Fruit fly (Drosophila melanogaster) whole organism, embryonic: ENCODE data around the gene CG7029.

Experiments used
- Atf-2 ChIP-seq: fragments of 200-800 bp; sonication (Bioruptor generic); optimal IDR thresholded peaks from 2 replicates; lab custom pipeline; 2016; ENCODE audit warnings: missing biosample characterization, missing genetic modification characterization
- CG10565 ChIP-seq: fragments of 200-800 bp; sonication (Bioruptor generic); optimal IDR thresholded peaks from 3 replicates; lab custom pipeline; 2016; ENCODE audit warnings: missing biosample characterization, mild to moderate bottlenecking, missing genetic modification characterization
- CG11456 ChIP-seq: fragments of 200-800 bp; sonication (Bioruptor generic); IDR thresholded peaks from 3 replicates; pipeline ENCODE4 v1.3.6; 2022; ENCODE audit warnings: missing biosample characterization, missing genetic modification characterization
- CG12299 ChIP-seq: fragments of 200-800 bp; sonication (Bioruptor generic); optimal IDR thresholded peaks from 2 replicates; lab custom pipeline; 2018; ENCODE audit warnings: missing biosample characterization, mild to moderate bottlenecking, missing genetic modification characterization
- CG13123 ChIP-seq: fragments of 200-800 bp; sonication (Bioruptor generic); optimal IDR thresholded peaks from 2 replicates; lab custom pipeline; 2016; ENCODE audit warnings: missing biosample characterization, missing genetic modification characterization
- CG15073 ChIP-seq: fragments of 200-800 bp; sonication (Bioruptor generic); optimal IDR thresholded peaks from 2 replicates; lab custom pipeline; 2016; ENCODE audit warnings: missing biosample characterization, missing genetic modification characterization
- CG17385 ChIP-seq: fragments of 200-800 bp; sonication (Bioruptor generic); optimal IDR thresholded peaks from 3 replicates; lab custom pipeline; 2018; ENCODE audit warnings: missing biosample characterization, mild to moderate bottlenecking, missing genetic modification characterization
- CG17912 ChIP-seq: fragments of 200-800 bp; sonication (Bioruptor generic); optimal IDR thresholded peaks from 2 replicates; lab custom pipeline; 2018; ENCODE audit warnings: missing biosample characterization, mild to moderate bottlenecking, missing genetic modification characterization
- CG18262 ChIP-seq: fragments of 200-800 bp; optimal IDR thresholded peaks from 3 replicates; lab custom pipeline; 2019; ENCODE audit warnings: missing biosample characterization, mild to moderate bottlenecking, missing genetic modification characterization, moderate library complexity
- CG18619 ChIP-seq: fragments of 200-800 bp; sonication (Bioruptor generic); optimal IDR thresholded peaks from 3 replicates; lab custom pipeline; 2017; ENCODE audit warnings: missing biosample characterization, mild to moderate bottlenecking, missing genetic modification characterization
- CG4617 ChIP-seq: fragments of 200-800 bp; sonication (Bioruptor generic); optimal IDR thresholded peaks from 3 replicates; lab custom pipeline; 2016; ENCODE audit warnings: missing biosample characterization, missing genetic modification characterization, borderline replicate concordance
- CG7556 ChIP-seq: fragments of 200-800 bp; sonication (Bioruptor generic); optimal IDR thresholded peaks from 2 replicates; lab custom pipeline; 2017; ENCODE audit warnings: missing biosample characterization, mild to moderate bottlenecking, missing genetic modification characterization
- CG7745 ChIP-seq: fragments of 200-800 bp; sonication (Bioruptor generic); optimal IDR thresholded peaks from 2 replicates; lab custom pipeline; 2018; ENCODE audit warnings: missing biosample characterization, mild to moderate bottlenecking, missing genetic modification characterization, moderate library complexity
- CG8281 ChIP-seq: fragments of 200-800 bp; sonication (Bioruptor generic); optimal IDR thresholded peaks from 2 replicates; lab custom pipeline; 2018; ENCODE audit warnings: missing biosample characterization, mild to moderate bottlenecking, missing genetic modification characterization, moderate library complexity
- CG8478 ChIP-seq: fragments of >200 bp; optimal IDR thresholded peaks from 2 replicates; lab custom pipeline; 2018
- CG9727 ChIP-seq: fragments of 200-800 bp; sonication (Bioruptor generic); optimal IDR thresholded peaks from 3 replicates; lab custom pipeline; 2017; ENCODE audit warnings: missing biosample characterization, mild to moderate bottlenecking, missing genetic modification characterization
- CG9817 ChIP-seq: fragments of 200-800 bp; sonication (Bioruptor generic); optimal IDR thresholded peaks from 2 replicates; lab custom pipeline; 2018; ENCODE audit warnings: missing biosample characterization, mild to moderate bottlenecking, missing genetic modification characterization, moderate library complexity
- Drgx ChIP-seq: fragments of 200-800 bp; sonication (Bioruptor generic); IDR thresholded peaks from 2 replicates; pipeline ENCODE4 v1.3.6; 2022; ENCODE audit warnings: missing biosample characterization, missing genetic modification characterization
- Eip74EF ChIP-seq, 2 experiments: fragments of 200-800 bp in 1 of 2; fragments of >200 bp in 1 of 2; sonication (Bioruptor generic) in 1 of 2; optimal IDR thresholded peaks; 2 replicates each; lab custom pipeline; 2017 to 2019; ENCODE audit warnings: missing biosample characterization in 2 of 2, missing genetic modification characterization in 2 of 2, mild to moderate bottlenecking in 1 of 2, moderate library complexity in 1 of 2
- Ets65A ChIP-seq: fragments of 200-800 bp; sonication (Bioruptor generic); peaks from one replicate; lab custom pipeline; 2016; ENCODE audit warnings: missing biosample characterization, missing genetic modification characterization
- Hey ChIP-seq: fragments of 200-800 bp; sonication (Bioruptor generic); optimal IDR thresholded peaks from 3 replicates; lab custom pipeline; 2018; ENCODE audit warnings: missing biosample characterization, mild to moderate bottlenecking, missing genetic modification characterization
- Meics ChIP-seq: fragments of 200-800 bp; sonication (Bioruptor generic); optimal IDR thresholded peaks from 2 replicates; lab custom pipeline; 2017; ENCODE audit warnings: missing biosample characterization, mild to moderate bottlenecking, missing genetic modification characterization
- NK7.1 ChIP-seq: fragments of 200-800 bp; sonication (Bioruptor generic); optimal IDR thresholded peaks from 3 replicates; lab custom pipeline; 2016; ENCODE audit warnings: missing biosample characterization, missing genetic modification characterization
- Opbp ChIP-seq: fragments of 200-800 bp; sonication (Bioruptor generic); IDR thresholded peaks from 3 replicates; pipeline ENCODE4 v1.3.6; 2022; ENCODE audit warnings: missing biosample characterization, missing genetic modification characterization; ENCODE audit not compliant: partially characterized antibody
- Side ChIP-seq: fragments of 200-800 bp; sonication (Bioruptor generic); optimal IDR thresholded peaks from 2 replicates; lab custom pipeline; 2016; ENCODE audit warnings: missing biosample characterization, missing genetic modification characterization
- ab ChIP-seq: fragments of 200-800 bp; sonication (Bioruptor generic); optimal IDR thresholded peaks from 2 replicates; lab custom pipeline; 2016; ENCODE audit warnings: missing biosample characterization, missing genetic modification characterization
- abd-A ChIP-seq: fragments of 200-800 bp; sonication (Bioruptor generic); optimal IDR thresholded peaks from 3 replicates; lab custom pipeline; 2019; ENCODE audit warnings: missing biosample characterization, mild to moderate bottlenecking, missing genetic modification characterization, moderate library complexity
- al ChIP-seq: fragments of 200-800 bp; sonication (Bioruptor generic); IDR thresholded peaks from 2 replicates; pipeline ENCODE4 v1.3.6; 2022; ENCODE audit warnings: missing biosample characterization, missing genetic modification characterization
- bcd ChIP-seq: fragments of 200-800 bp; sonication (Bioruptor generic); optimal IDR thresholded peaks from 2 replicates; lab custom pipeline; 2017; ENCODE audit warnings: missing biosample characterization, mild to moderate bottlenecking, missing genetic modification characterization
- btn ChIP-seq: fragments of 200-800 bp; sonication (Bioruptor generic); optimal IDR thresholded peaks from 2 replicates; lab custom pipeline; 2016; ENCODE audit warnings: missing biosample characterization, missing genetic modification characterization
- corto ChIP-seq: fragments of 200-800 bp; sonication (Bioruptor generic); optimal IDR thresholded peaks from 2 replicates; lab custom pipeline; 2016; ENCODE audit warnings: missing biosample characterization, mild to moderate bottlenecking, missing genetic modification characterization, moderate library complexity
- dm ChIP-seq: fragments of 200-800 bp; sonication (Bioruptor generic); optimal IDR thresholded peaks from 3 replicates; lab custom pipeline; 2016; ENCODE audit warnings: missing biosample characterization, missing genetic modification characterization
- grau ChIP-seq: fragments of 200-800 bp; optimal IDR thresholded peaks from 3 replicates; lab custom pipeline; 2019; ENCODE audit warnings: missing biosample characterization, mild to moderate bottlenecking, missing genetic modification characterization, moderate library complexity
- gsb-n ChIP-seq: fragments of 200-800 bp; sonication (Bioruptor generic); optimal IDR thresholded peaks from 3 replicates; lab custom pipeline; 2018; ENCODE audit warnings: missing biosample characterization, mild to moderate bottlenecking, missing genetic modification characterization
- hb ChIP-seq: fragments of 200-800 bp; sonication (Bioruptor generic); IDR thresholded peaks from 3 replicates; pipeline ENCODE4 v1.3.6; 2022; ENCODE audit warnings: missing biosample characterization, missing genetic modification characterization; ENCODE audit not compliant: partially characterized antibody
- klu ChIP-seq: fragments of 200-800 bp; sonication (Bioruptor generic); IDR thresholded peaks from 2 replicates; pipeline ENCODE4 v1.3.6; 2022; ENCODE audit warnings: missing biosample characterization, missing genetic modification characterization
- lola ChIP-seq, 3 experiments: fragments of >200 bp in 2 of 3; fragments of 200-800 bp in 1 of 3; sonication (Bioruptor generic) in 1 of 3; optimal IDR thresholded peaks; 2 replicates each; lab custom pipeline; 2017 to 2019; ENCODE audit warnings: missing biosample characterization in 3 of 3, missing genetic modification characterization in 3 of 3, mild to moderate bottlenecking in 1 of 3, moderate library complexity in 1 of 3
- maf-S ChIP-seq: fragments of 200-800 bp; sonication (Bioruptor generic); optimal IDR thresholded peaks from 2 replicates; lab custom pipeline; 2016; ENCODE audit warnings: missing biosample characterization, missing genetic modification characterization
- nerfin-1 ChIP-seq: fragments of 200-800 bp; sonication (Bioruptor generic); optimal IDR thresholded peaks from 3 replicates; lab custom pipeline; 2019; ENCODE audit warnings: missing biosample characterization, mild to moderate bottlenecking, missing genetic modification characterization, moderate library complexity
- oc ChIP-seq: fragments of 200-800 bp; sonication (Bioruptor generic); optimal IDR thresholded peaks from 2 replicates; lab custom pipeline; 2018; ENCODE audit warnings: missing biosample characterization, mild to moderate bottlenecking, missing genetic modification characterization, moderate library complexity
- peb ChIP-seq: fragments of 200-800 bp; sonication (Bioruptor generic); IDR thresholded peaks from 2 replicates; pipeline ENCODE4 v1.3.6; 2022; ENCODE audit warnings: missing biosample characterization, missing genetic modification characterization
- pnt ChIP-seq: fragments of 200-800 bp; sonication (Bioruptor generic); optimal IDR thresholded peaks from 3 replicates; lab custom pipeline; 2016; ENCODE audit warnings: missing biosample characterization, missing genetic modification characterization
- pros ChIP-seq: fragments of 200-800 bp; sonication (Bioruptor generic); optimal IDR thresholded peaks from 3 replicates; lab custom pipeline; 2019; ENCODE audit warnings: missing biosample characterization, mild to moderate bottlenecking, missing genetic modification characterization, moderate library complexity
- sd ChIP-seq: fragments of 200-800 bp; sonication (Bioruptor generic); optimal IDR thresholded peaks from 3 replicates; lab custom pipeline; 2018; ENCODE audit warnings: missing biosample characterization, mild to moderate bottlenecking, missing genetic modification characterization, moderate library complexity
- sisA ChIP-seq: fragments of 200-800 bp; sonication (Bioruptor generic); IDR thresholded peaks from 2 replicates; pipeline ENCODE4 v1.3.6; 2022; ENCODE audit warnings: missing biosample characterization, missing genetic modification characterization
- slbo ChIP-seq: fragments of 200-800 bp; sonication (Bioruptor generic); IDR thresholded peaks from 2 replicates; pipeline ENCODE4 v1.3.6; 2022; ENCODE audit warnings: missing biosample characterization, missing genetic modification characterization
- sob ChIP-seq: fragments of 200-800 bp; sonication (Bioruptor generic); IDR thresholded peaks from 2 replicates; pipeline ENCODE4 v1.3.6; 2022; ENCODE audit warnings: missing biosample characterization, missing genetic modification characterization
- trem ChIP-seq: fragments of 200-800 bp; optimal IDR thresholded peaks from 3 replicates; lab custom pipeline; 2019; ENCODE audit warnings: missing biosample characterization, mild to moderate bottlenecking, missing genetic modification characterization, moderate library complexity
- trh ChIP-seq: fragments of 200-800 bp; sonication (Bioruptor generic); optimal IDR thresholded peaks from 2 replicates; lab custom pipeline; 2016; ENCODE audit warnings: missing biosample characterization, missing genetic modification characterization
- z ChIP-seq: fragments of 200-800 bp; sonication (Bioruptor generic); IDR thresholded peaks from 3 replicates; pipeline ENCODE4 v1.3.6; 2022; ENCODE audit warnings: missing biosample characterization, missing genetic modification characterization

The CG7029 gene

DNA sequence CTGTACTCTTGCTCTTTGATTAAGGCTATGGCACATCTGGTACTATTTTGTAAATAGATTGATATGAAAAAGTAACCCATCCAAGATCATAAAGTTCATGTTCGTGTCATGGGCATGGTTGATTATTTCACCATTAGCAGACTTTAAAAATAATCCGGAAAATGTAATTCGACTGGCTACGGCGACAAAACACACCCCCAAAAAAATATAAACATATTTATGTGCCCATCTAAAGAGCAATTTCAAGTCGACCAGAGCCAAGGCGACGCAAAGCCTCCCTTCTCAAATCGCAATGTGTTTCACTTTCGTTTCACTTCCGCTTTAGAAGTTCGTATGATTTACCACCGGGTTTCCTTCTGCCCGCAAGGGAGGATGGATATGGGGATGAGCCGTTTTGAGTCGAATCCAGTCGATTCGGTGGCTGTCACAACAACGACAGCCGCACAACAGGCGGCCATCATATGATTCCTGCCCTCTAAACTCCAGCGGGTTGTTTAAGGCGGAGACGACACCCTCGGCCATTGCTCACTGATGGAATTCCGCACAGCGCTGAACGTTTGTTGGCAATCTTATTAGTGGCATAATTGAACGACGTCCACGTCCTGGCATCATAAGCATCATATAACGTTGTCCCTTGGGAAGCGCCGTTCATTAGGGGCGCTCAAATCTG lies 31.6 kb upstream of the CG7029 start (continued):
- TF ChIP-seq CG8478 (lab: Kevin White, UChicago): no peak
- no peak for TF ChIP-seq CG17912
- TF ChIP-seq maf-S (GFP tag; lab: Kevin White, UChicago): no peak
- no peak for TF ChIP-seq CG13123
- TF ChIP-seq CG12299 (tag; lab: Kevin White, UChicago): no peak
- no peak for TF ChIP-seq NK7.1
- TF ChIP-seq pros (GFP tag; lab: Kevin White, UChicago): peak; percentile 99
- peak; percentile 77 for TF ChIP-seq Hey (tag; lab: Kevin White, UChicago)
- TF ChIP-seq oc (tag; lab: Kevin White, UChicago): peak; percentile 42
- TF ChIP-seq CG18262 (tag; lab: Kevin White, UChicago): no peak
- TF ChIP-seq sd: peak; percentile 73
- TF ChIP-seq Ets65A (GFP tag; lab: Kevin White, UChicago): peak; percentile 35
- TF ChIP-seq lola (GFP tag; optimal IDR thresholded peaks at IDR 0.05; lab: Kevin White, UChicago): no peak
- TF ChIP-seq z (GFP tag; lab: Robert Waterston, UW): no peak
- TF ChIP-seq hb (GFP tag; lab: Robert Waterston, UW): no peak
- peak; percentile 79 for TF ChIP-seq gsb-n (tag; lab: Kevin White, UChicago)
- TF ChIP-seq abd-A (tag; lab: Kevin White, UChicago): peak; percentile 59
- no peak for TF ChIP-seq Atf-2
- TF ChIP-seq CG7745 (tag; lab: Kevin White, UChicago): no peak
- TF ChIP-seq, all 482 proteins: peak for 15

DNA sequence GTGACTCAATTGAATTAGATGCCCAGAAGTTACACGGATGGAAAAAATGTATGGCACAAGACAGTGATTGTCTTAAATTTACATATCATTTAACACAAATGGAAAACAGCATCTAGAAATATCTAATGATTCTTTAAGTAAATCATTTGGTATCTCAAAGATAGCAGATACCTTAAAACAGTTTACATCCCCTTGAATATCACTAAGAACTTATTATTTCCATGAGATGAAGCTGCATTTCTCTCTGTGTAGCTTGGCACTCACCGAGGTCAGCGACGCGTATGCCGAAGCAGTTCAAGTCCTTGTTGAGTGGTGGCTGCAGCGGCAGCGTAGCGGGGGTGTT lies 31.1 kb upstream of the CG7029 start:
- TF ChIP-seq sob (no peak), dm (GFP tag; lab: Kevin White, UChicago) (no peak), abd-A (tag; lab: Kevin White, UChicago) (no peak), grau (tag; lab: Kevin White, UChicago) (peak; percentile 33), Drgx (no peak), trem (tag; lab: Kevin White, UChicago) (peak; percentile 37), btn (GFP tag; lab: Kevin White, UChicago) (no peak), CG9727 (peak; percentile 44), sisA (peak; percentile 44; the same call in 1 of the 2 replicates), Side (GFP tag; lab: Kevin White, UChicago) (peak; percentile 9), ab (GFP tag; lab: Kevin White, UChicago) (no peak), trh (GFP tag; lab: Kevin White, UChicago) (no peak), CG8281 (no peak), pnt (GFP tag; lab: Kevin White, UChicago) (peak; percentile 27), nerfin-1 (tag; lab: Kevin White, UChicago) (peak; percentile 71), klu (GFP tag; lab: Robert Waterston, UW) (no peak), slbo (GFP tag; lab: Robert Waterston, UW) (0 out of 2 replicates have a peak, but pooled peaks have one; percentile 18), CG7556 (GFP tag; lab: Kevin White, UChicago) (peak; percentile 46), CG10565 (GFP tag; lab: Kevin White, UChicago) (no peak), peb (GFP tag; lab: Robert Waterston, UW) (no peak), al (no peak), bcd (GFP tag; lab: Kevin White, UChicago) (peak; percentile 7), corto (GFP tag; lab: Kevin White, UChicago) (no peak), CG18619 (GFP tag; lab: Kevin White, UChicago) (no peak), CG17385 (no peak), CG9817 (tag; lab: Kevin White, UChicago) (peak; percentile 23), CG4617 (no peak), CG15073 (GFP tag; lab: Kevin White, UChicago) (no peak), Eip74EF (GFP tag; optimal IDR thresholded peaks at IDR 0.05; lab: Kevin White, UChicago) (no peak), CG11456 (GFP tag; lab: Robert Waterston, UW) (no peak), Opbp (GFP tag; lab: Robert Waterston, UW) (no peak), Meics (GFP tag; lab: Kevin White, UChicago) (peak; percentile 6)
